Fruit fly (Drosophila melanogaster): ENCODE measurements around the gene aop.
A peak's percentile ranks its signal among the peaks of the same experiment; 100 is the strongest.

aop gene

dm6 chr2L:2226259-2227121 is 47.9 kb upstream of the aop start, which contains the start of the genes CG15387 and sau (continued):
- TF ChIP-seq CG8319 (GFP tag; optimal IDR thresholded peaks at IDR 0.05) = peak; percentile 57
- TF ChIP-seq esn (GFP tag; optimal IDR thresholded peaks at IDR 0.05) = peak; percentile 93
- peak; percentile 93 for TF ChIP-seq Hr39 (GFP tag; optimal IDR thresholded peaks at IDR 0.05)
- peak; percentile 75 for TF ChIP-seq CG11902 (GFP tag; optimal IDR thresholded peaks at IDR 0.05)
- TF ChIP-seq CG10669 (GFP tag; optimal IDR thresholded peaks at IDR 0.05) = peak; percentile 79
- peak; percentile 95 for TF ChIP-seq Eip78C (GFP tag)
- peak; percentile 56 for TF ChIP-seq CG15336 (GFP tag; IDR thresholded peaks at IDR 0.05)
- TF ChIP-seq eg (GFP tag; IDR thresholded peaks at IDR 0.05) = peak; percentile 77
- peak; percentile 33; the same call in 1 of the 3 replicates for TF ChIP-seq CG8119 (GFP tag; IDR thresholded peaks at IDR 0.05)
- peak; percentile 90 for TF ChIP-seq Hr4 (GFP tag; optimal IDR thresholded peaks at IDR 0.05)
- TF ChIP-seq fkh (GFP tag; optimal IDR thresholded peaks at IDR 0.05) = peak; percentile 45
- peak; percentile 69 for TF ChIP-seq CG32006 (GFP tag; optimal IDR thresholded peaks at IDR 0.05)
- TF ChIP-seq fd59A (GFP tag; optimal IDR thresholded peaks at IDR 0.05) = peak; percentile 67
- TF ChIP-seq CG6792 (GFP tag; optimal IDR thresholded peaks at IDR 0.05) = peak; percentile 74
- peak; percentile 42 for TF ChIP-seq Lpt (GFP tag; optimal IDR thresholded peaks at IDR 0.05)
- peak; percentile 85 for TF ChIP-seq Ets21C (GFP tag; optimal IDR thresholded peaks at IDR 0.05)
- peak; percentile 52 for TF ChIP-seq CG1621 (tag; optimal IDR thresholded peaks at IDR 0.05)
- peak; percentile 91 for TF ChIP-seq pdm3 (GFP tag; optimal IDR thresholded peaks at IDR 0.05)
- TF ChIP-seq CG10631 (GFP tag; optimal IDR thresholded peaks at IDR 0.05) = peak; percentile 88

- TF ChIP-seq CG34406 (GFP tag; optimal IDR thresholded peaks at IDR 0.05) = no peak
- 0 out of 3 replicates have a peak, but pooled peaks have one; percentile 38 for TF ChIP-seq eg (GFP tag; IDR thresholded peaks at IDR 0.05)
- no peak for TF ChIP-seq Sox102F (GFP tag; optimal IDR thresholded peaks at IDR 0.05)
- TF ChIP-seq ss (GFP tag; optimal IDR thresholded peaks at IDR 0.05) = peak in 1 of 2 experiments; percentile 6
- no peak for TF ChIP-seq Hr38 (GFP tag; optimal IDR thresholded peaks at IDR 0.05)
- peak; percentile 4 for TF ChIP-seq CG3919 (GFP tag; optimal IDR thresholded peaks at IDR 0.05)
- TF ChIP-seq CG6276 (GFP tag; optimal IDR thresholded peaks at IDR 0.05) = peak; percentile 33
- no peak for TF ChIP-seq CG11294 (GFP tag; IDR thresholded peaks at IDR 0.05)
- peak; percentile 46 for TF ChIP-seq CG32006 (GFP tag; optimal IDR thresholded peaks at IDR 0.05)
- no peak for TF ChIP-seq CG6792 (GFP tag; optimal IDR thresholded peaks at IDR 0.05)
- no peak for TF ChIP-seq Sox15 (GFP tag; optimal IDR thresholded peaks at IDR 0.05)
- peak; percentile 48; the same call in 1 of the 3 replicates for TF ChIP-seq CG8119 (GFP tag; IDR thresholded peaks at IDR 0.05)
- no peak for TF ChIP-seq CG8319 (GFP tag; optimal IDR thresholded peaks at IDR 0.05)
- TF ChIP-seq CG10669 (GFP tag; optimal IDR thresholded peaks at IDR 0.05) = no peak
- peak; percentile 41; the same call in 1 of the 3 replicates for TF ChIP-seq CG6163 (GFP tag; IDR thresholded peaks at IDR 0.05)
- TF ChIP-seq cyc (GFP tag; optimal IDR thresholded peaks at IDR 0.05) = no peak
- TF ChIP-seq CG15336 (GFP tag; IDR thresholded peaks at IDR 0.05) = no peak; the same call in 1 of the 2 replicates
- TF ChIP-seq CG10631 (GFP tag; optimal IDR thresholded peaks at IDR 0.05) = no peak
- no peak for TF ChIP-seq spab (GFP tag; optimal IDR thresholded peaks at IDR 0.05)
- TF ChIP-seq pdm3 (GFP tag; optimal IDR thresholded peaks at IDR 0.05) = peak; percentile 10
- no peak for TF ChIP-seq fkh (GFP tag; optimal IDR thresholded peaks at IDR 0.05)
- TF ChIP-seq vri (GFP tag; optimal IDR thresholded peaks at IDR 0.05) = no peak
- peak; percentile 78 for TF ChIP-seq Eip78C (GFP tag)
- no peak for TF ChIP-seq dac (GFP tag; optimal IDR thresholded peaks at IDR 0.05)
- no peak for TF ChIP-seq CG16779 (tag; optimal IDR thresholded peaks at IDR 0.05)
- TF ChIP-seq dsx (GFP tag; optimal IDR thresholded peaks at IDR 0.05; ENCODE audit: poor library complexity, severe bottlenecking) = peak; percentile 8
- no peak for TF ChIP-seq Ets21C (GFP tag; optimal IDR thresholded peaks at IDR 0.05)
- TF ChIP-seq CG6854 (GFP tag; optimal IDR thresholded peaks at IDR 0.05) = no peak
- peak; percentile 78 for TF ChIP-seq svp (GFP tag)
- no peak for TF ChIP-seq esn (GFP tag; optimal IDR thresholded peaks at IDR 0.05)
- TF ChIP-seq OdsH (GFP tag; optimal IDR thresholded peaks at IDR 0.05) = peak; percentile 30
- no peak for TF ChIP-seq net (GFP tag; optimal IDR thresholded peaks at IDR 0.05)
- no peak for TF ChIP-seq salr (GFP tag; optimal IDR thresholded peaks at IDR 0.05)
Observed at dm6 chr2L:2222377-2222776, 43.8 kb upstream of the aop start.
